Worm (Caenorhabditis elegans) whole organism, L4 larva: ENCODE data around the gene mrpl-16.
A peak's percentile ranks its signal among the peaks of the same experiment; 100 is the strongest.

Experiments
- D1046.2 ChIP-seq: fragments of 200-800 bp; sonication (Bioruptor generic); IDR thresholded peaks from 2 replicates; pipeline ENCODE4 v1.3.6; 2022; ENCODE audit warnings: missing genetic modification characterization, missing compliant biosample characterization
- F10B5.3 ChIP-seq: sonication (generic microtip); optimal IDR thresholded peaks from 2 replicates; lab custom pipeline; 2016; ENCODE audit warnings: mild to moderate bottlenecking, missing genetic modification characterization, missing compliant biosample characterization
- F44E2.7 ChIP-seq: fragments of 200-800 bp; sonication (Bioruptor generic); IDR thresholded peaks from 2 replicates; pipeline ENCODE4 v2.1.2; 2022; ENCODE audit warnings: missing genetic modification characterization, missing compliant biosample characterization
- F49E8.2 ChIP-seq: sonication (generic microtip); optimal IDR thresholded peaks from 2 replicates; lab custom pipeline; 2016; ENCODE audit warnings: missing compliant biosample characterization, mild to moderate bottlenecking, missing genetic modification characterization, borderline replicate concordance
- T20F7.1 ChIP-seq: fragments of 200-800 bp; sonication (Bioruptor generic); optimal IDR thresholded peaks from 2 replicates; lab custom pipeline; 2018; ENCODE audit warnings: mild to moderate bottlenecking, missing genetic modification characterization, missing compliant biosample characterization
- T26A8.4 ChIP-seq: fragments of 200-800 bp; sonication (Bioruptor generic); IDR thresholded peaks from 2 replicates; pipeline ENCODE4 v1.3.6; 2022; ENCODE audit warnings: missing genetic modification characterization, missing compliant biosample characterization
- aly-2 ChIP-seq: sonication (generic microtip); optimal IDR thresholded peaks from 2 replicates; lab custom pipeline; 2018; ENCODE audit warnings: missing biosample characterization, missing genetic modification characterization
- ama-1 ChIP-seq: fragments of 150-350 bp; optimal IDR thresholded peaks from 2 replicates; lab custom pipeline; 2014; ENCODE audit warnings: inconsistent platforms, mixed read lengths
- arid-1 ChIP-seq: fragments of 200-800 bp; sonication (Bioruptor generic); conservative IDR thresholded peaks from 2 replicates; pipeline ENCODE4 v1.3.6; 2022; ENCODE audit warnings: missing genetic modification reagents, missing genetic modification characterization, missing compliant biosample characterization
- attf-4 ChIP-seq: sonication (generic microtip); optimal IDR thresholded peaks from 3 replicates; lab custom pipeline; 2017; ENCODE audit warnings: missing biosample characterization, missing genetic modification characterization
- ceh-44 ChIP-seq: fragments of 200-800 bp; sonication (Bioruptor generic); IDR thresholded peaks from 2 replicates; pipeline ENCODE4 v1.3.6; 2022; ENCODE audit warnings: missing genetic modification reagents, missing genetic modification characterization, missing compliant biosample characterization
- cey-2 ChIP-seq: sonication (generic microtip); optimal IDR thresholded peaks from 3 replicates; lab custom pipeline; 2017; ENCODE audit warnings: missing genetic modification characterization, mild to moderate bottlenecking, missing compliant biosample characterization, antibody characterized with exemption, borderline replicate concordance; ENCODE audit not compliant: insufficient read depth
- daf-16 ChIP-seq, 3 experiments: sonication (generic microtip); optimal IDR thresholded peaks; 2 replicates each; lab custom pipeline; 2016 to 2017; ENCODE audit warnings: missing genetic modification characterization in 3 of 3, missing genetic modification reagents in 3 of 3, mild to moderate bottlenecking in 2 of 3, missing compliant biosample characterization in 2 of 3, missing biosample characterization in 1 of 3, moderate library complexity in 1 of 3
- dmd-8 ChIP-seq: fragments of 200-800 bp; sonication (Bioruptor generic); IDR thresholded peaks from 2 replicates; pipeline ENCODE4 v1.3.6; 2022; ENCODE audit warnings: missing genetic modification characterization, missing compliant biosample characterization
- dpl-1 ChIP-seq: fragments of 150-350 bp; optimal IDR thresholded peaks from 2 replicates; lab custom pipeline; 2014; ENCODE audit warnings: missing biosample characterization, missing genetic modification reagents, missing genetic modification characterization
- duxl-1 ChIP-seq: sonication (generic microtip); optimal IDR thresholded peaks from 2 replicates; lab custom pipeline; 2016; ENCODE audit warnings: mild to moderate bottlenecking, missing genetic modification characterization, moderate library complexity, missing compliant biosample characterization; ENCODE audit not compliant: poor library complexity
- egl-43 ChIP-seq: fragments of 200-800 bp; sonication (Bioruptor generic); IDR thresholded peaks from 2 replicates; pipeline ENCODE4 v1.3.6; 2022; ENCODE audit warnings: missing genetic modification reagents, missing genetic modification characterization, missing compliant biosample characterization
- gei-8 ChIP-seq: fragments of 200-800 bp; sonication (Bioruptor generic); optimal IDR thresholded peaks from 2 replicates; lab custom pipeline; 2018; ENCODE audit warnings: mild to moderate bottlenecking, missing genetic modification characterization, missing compliant biosample characterization
- hlh-30 ChIP-seq: sonication (generic microtip); optimal IDR thresholded peaks from 2 replicates; lab custom pipeline; 2017; ENCODE audit warnings: antibody characterized with exemption, mild to moderate bottlenecking, missing genetic modification characterization, missing compliant biosample characterization; ENCODE audit not compliant: insufficient read depth
- hmg-1.1 ChIP-seq: fragments of 200-800 bp; sonication (Bioruptor generic); IDR thresholded peaks from 2 replicates; pipeline ENCODE4 v1.3.6; 2022; ENCODE audit warnings: missing genetic modification reagents, missing genetic modification characterization, missing compliant biosample characterization
- lim-7 ChIP-seq: fragments of 200-800 bp; sonication (Bioruptor generic); IDR thresholded peaks from 2 replicates; pipeline ENCODE4 v1.3.6; 2022; ENCODE audit warnings: missing genetic modification characterization, missing compliant biosample characterization
- lin-29 ChIP-seq: fragments of 200-800 bp; sonication (Bioruptor generic); IDR thresholded peaks from 2 replicates; pipeline ENCODE4 v1.3.6; 2022; ENCODE audit warnings: missing genetic modification reagents, missing genetic modification characterization, missing compliant biosample characterization
- lin-38 ChIP-seq: fragments of 200-800 bp; sonication (Bioruptor generic); IDR thresholded peaks from 2 replicates; pipeline ENCODE4 v1.3.6; 2022; ENCODE audit warnings: missing genetic modification reagents, missing genetic modification characterization, missing compliant biosample characterization
- lir-3 ChIP-seq: sonication (generic microtip); optimal IDR thresholded peaks from 2 replicates; lab custom pipeline; 2016; ENCODE audit warnings: mild to moderate bottlenecking, missing genetic modification characterization, missing compliant biosample characterization
- madf-5 ChIP-seq, 2 experiments: fragments of 200-800 bp; sonication (Bioruptor generic); IDR thresholded peaks; 2 replicates each; pipeline ENCODE4 v1.3.6; 2022; ENCODE audit warnings: missing compliant biosample characterization in 2 of 2, missing genetic modification characterization in 2 of 2
- mdt-29 ChIP-seq: fragments of 200-800 bp; sonication (Bioruptor generic); IDR thresholded peaks from 2 replicates; pipeline ENCODE4 v1.3.6; 2022; ENCODE audit warnings: missing genetic modification reagents, missing genetic modification characterization, missing compliant biosample characterization
- mep-1 ChIP-seq: fragments of 150-350 bp; sonication (generic microtip); optimal IDR thresholded peaks from 3 replicates; lab custom pipeline; 2014; ENCODE audit warnings: missing biosample characterization, missing genetic modification characterization
- mes-2 ChIP-seq: sonication (generic microtip); optimal IDR thresholded peaks from 2 replicates; lab custom pipeline; 2016; ENCODE audit warnings: missing genotype, mild to moderate bottlenecking, missing genetic modification characterization, missing compliant biosample characterization; ENCODE audit not compliant: poor library complexity, severe bottlenecking
- mxl-2 ChIP-seq: fragments of 200-800 bp; sonication (Bioruptor generic); conservative IDR thresholded peaks from 2 replicates; pipeline ENCODE4 v1.3.6; 2022; ENCODE audit warnings: missing genetic modification reagents, missing genetic modification characterization, missing compliant biosample characterization
- nhr-10 ChIP-seq: fragments of 150-350 bp; optimal IDR thresholded peaks from 2 replicates; lab custom pipeline; 2014; ENCODE audit warnings: missing biosample characterization, missing genetic modification characterization
- nhr-111 ChIP-seq: fragments of 200-800 bp; sonication (Bioruptor generic); optimal IDR thresholded peaks from 2 replicates; lab custom pipeline; 2018; ENCODE audit warnings: mild to moderate bottlenecking, missing genetic modification characterization, missing compliant biosample characterization
- nhr-25 ChIP-seq: sonication (generic microtip); optimal IDR thresholded peaks from 2 replicates; lab custom pipeline; 2017; ENCODE audit warnings: missing genetic modification characterization, mild to moderate bottlenecking, missing compliant biosample characterization, antibody characterized with exemption, moderate library complexity, borderline replicate concordance; ENCODE audit not compliant: insufficient read depth
- nhr-28 ChIP-seq: fragments of 150-350 bp; optimal IDR thresholded peaks from 2 replicates; lab custom pipeline; 2014; ENCODE audit warnings: missing biosample characterization, missing genetic modification characterization
- nhr-41 ChIP-seq: fragments of 200-800 bp; sonication (Bioruptor generic); IDR thresholded peaks from 2 replicates; pipeline ENCODE4 v1.3.6; 2022; ENCODE audit warnings: missing genetic modification reagents, missing genetic modification characterization, missing compliant biosample characterization
- nhr-6 ChIP-seq: fragments of 150-350 bp; optimal IDR thresholded peaks from 2 replicates; lab custom pipeline; 2014; ENCODE audit warnings: missing biosample characterization, missing genetic modification characterization
- nhr-77 ChIP-seq: fragments of 150-350 bp; optimal IDR thresholded peaks from 2 replicates; lab custom pipeline; 2014; ENCODE audit warnings: missing biosample characterization, missing genetic modification characterization
- pha-4 ChIP-seq, 2 experiments: fragments of 150-350 bp in 1 of 2; fragments of 200-800 bp in 1 of 2; sonication (Bioruptor generic) in 1 of 2; IDR thresholded peaks in 1 of 2; optimal IDR thresholded peaks in 1 of 2; 2 replicates each; pipeline versions ENCODE4 v1.3.6 to Lab custom; 2014 to 2022; ENCODE audit warnings: missing genetic modification characterization in 2 of 2, missing genetic modification reagents in 2 of 2, missing biosample characterization in 1 of 2, missing compliant biosample characterization in 1 of 2
- php-3 ChIP-seq: fragments of 200-800 bp; sonication (Bioruptor generic); IDR thresholded peaks from 2 replicates; pipeline ENCODE4 v1.3.6; 2022; ENCODE audit warnings: missing genetic modification reagents, missing genetic modification characterization, missing compliant biosample characterization
- unc-62 ChIP-seq, 3 experiments: fragments of 150-350 bp in 1 of 3; sonication (generic microtip); optimal IDR thresholded peaks in 2 of 3; peaks in 1 of 3; 1 replicate in 1 of 3; 2 replicates in 2 of 3; lab custom pipeline; 2014 to 2017; ENCODE audit warnings: missing biosample characterization in 3 of 3, missing genetic modification characterization in 3 of 3, missing genetic modification reagents in 3 of 3, missing genotype in 1 of 3
- zag-1 ChIP-seq: fragments of 150-350 bp; optimal IDR thresholded peaks from 2 replicates; lab custom pipeline; 2014; ENCODE audit warnings: missing biosample characterization, missing genetic modification characterization
- zfp-2 ChIP-seq: sonication (generic microtip); optimal IDR thresholded peaks from 2 replicates; lab custom pipeline; 2016; ENCODE audit warnings: mild to moderate bottlenecking, missing genetic modification characterization, missing compliant biosample characterization
- ztf-11 ChIP-seq: fragments of 150-350 bp; optimal IDR thresholded peaks from 2 replicates; lab custom pipeline; 2014; ENCODE audit warnings: missing biosample characterization, missing genetic modification characterization
- ztf-7 ChIP-seq: fragments of 150-350 bp; optimal IDR thresholded peaks from 2 replicates; lab custom pipeline; 2014; ENCODE audit warnings: missing biosample characterization, missing genetic modification characterization

The mrpl-16 gene

DNA sequence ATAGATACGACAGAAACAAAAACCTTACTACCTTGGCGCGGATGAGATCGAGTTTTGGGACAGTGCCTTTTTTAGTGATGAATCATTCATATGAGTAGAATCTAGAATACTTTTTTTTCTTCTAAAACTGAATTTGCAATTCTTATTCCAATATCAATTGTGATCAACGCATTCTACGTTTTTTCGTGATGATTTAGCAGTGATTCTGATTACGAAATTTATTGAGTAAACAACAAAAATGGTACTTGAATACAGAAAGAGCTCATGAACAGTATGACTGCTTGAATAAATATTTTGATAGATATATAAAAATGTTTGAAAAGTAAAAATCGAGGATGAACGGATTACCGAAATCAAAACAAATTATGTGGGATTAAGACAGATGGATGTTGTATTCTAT lies 10.9 kb downstream of the mrpl-16 start, which contains the start of gene him-18:
TSS of gene him-18 (minus strand) at position 101 of the 400 bp plus-strand sequence.
- TF ChIP-seq lir-3 (tag; lab: Kevin White, UChicago) (no peak), hlh-30 (tag; lab: Kevin White, UChicago) (no peak), arid-1 (GFP tag; lab: Robert Waterston, UW) (no peak), zag-1 (tag; lab: Kevin White, UChicago) (no peak), pha-4 (GFP tag; IDR thresholded peaks at IDR 0.05; lab: Robert Waterston, UW) (no peak), pha-4 (tag; optimal IDR thresholded peaks at IDR 0.05; lab: Kevin White, UChicago) (no peak), mxl-2 (GFP tag; lab: Robert Waterston, UW) (no peak), ceh-44 (no peak), nhr-6 (tag; lab: Kevin White, UChicago) (no peak), dmd-8 (GFP tag; lab: Robert Waterston, UW) (no peak), aly-2 (tag; lab: Kevin White, UChicago) (no peak), duxl-1 (tag; lab: Kevin White, UChicago) (no peak), madf-5 (GFP tag; IDR thresholded peaks at IDR 0.05; lab: Robert Waterston, UW) (no peak), D1046.2 (no peak), nhr-25 (tag; lab: Kevin White, UChicago) (no peak), mep-1 (no peak), php-3 (GFP tag; lab: Robert Waterston, UW) (no peak), attf-4 (tag; lab: Kevin White, UChicago) (no peak), T26A8.4 (no peak), hmg-1.1 (no peak)

DNA sequence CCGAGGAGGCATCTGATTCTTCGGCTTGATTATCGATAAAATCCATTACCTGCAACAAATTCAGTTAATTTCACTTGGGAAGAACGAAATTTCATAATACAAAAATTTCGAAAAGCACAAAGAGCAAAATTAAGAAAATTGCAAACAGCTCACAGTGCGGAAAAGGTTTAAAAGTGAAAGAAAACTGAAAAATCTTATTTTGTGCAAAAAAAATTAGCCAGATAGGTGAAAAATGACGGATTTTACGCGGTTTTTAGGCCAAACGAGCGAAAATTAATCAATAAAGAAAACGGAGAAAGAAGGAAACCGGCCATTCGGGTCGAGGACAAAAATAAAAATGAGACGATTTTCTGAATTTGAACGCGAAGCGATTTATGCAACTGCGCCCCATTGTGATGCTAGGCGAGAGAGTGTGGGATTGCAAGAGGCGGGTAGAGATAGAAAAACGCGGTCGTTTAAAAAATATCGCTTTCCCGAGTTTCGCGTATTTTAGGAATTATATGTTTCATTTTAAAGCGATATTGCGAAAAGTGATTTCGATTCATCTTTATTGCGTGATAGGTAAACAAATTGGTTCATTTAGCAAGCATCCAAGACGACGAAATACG lies 16.5 kb downstream of the mrpl-16 start, which contains the start of gene emb-5:
TSS of gene emb-5 (minus strand) at position 51 of the 608 bp plus-strand sequence.
- TF ChIP-seq lin-38 (GFP tag; lab: Robert Waterston, UW), result peak; percentile 94
- TF ChIP-seq dpl-1, result peak; percentile 92
- TF ChIP-seq ama-1, result peak; percentile 68
- peak; percentile 21 for TF ChIP-seq nhr-6 (tag; lab: Kevin White, UChicago)
- TF ChIP-seq T26A8.4, result 0 out of 2 replicates have a peak, but pooled peaks have one; percentile 28
- no peak for TF ChIP-seq daf-16 (GFP tag; optimal IDR thresholded peaks at IDR 0.05; lab: Kevin White, UChicago)
- TF ChIP-seq daf-16 (tag; optimal IDR thresholded peaks at IDR 0.05; lab: Kevin White, UChicago), result peak; percentile 10
- TF ChIP-seq attf-4 (tag; lab: Kevin White, UChicago), result no peak
- TF ChIP-seq unc-62 (GFP tag; optimal IDR thresholded peaks at IDR 0.05 in 1 of 2; lab: Kevin White, UChicago), result peak in 1 of 2 experiments; percentile 5
- no peak for TF ChIP-seq unc-62 (tag; optimal IDR thresholded peaks at IDR 0.05; lab: Kevin White, UChicago)
- peak; percentile 74 for TF ChIP-seq mes-2 (tag; lab: Kevin White, UChicago)
- TF ChIP-seq mdt-29 (GFP tag; lab: Robert Waterston, UW), result no peak
- peak; percentile 27 for TF ChIP-seq nhr-28 (tag; lab: Kevin White, UChicago)
- no peak for TF ChIP-seq F44E2.7 (GFP tag; lab: Robert Waterston, UW)

- TF ChIP-seq ztf-11 (no peak), lin-38 (GFP tag; lab: Robert Waterston, UW) (peak; percentile 65), cey-2 (no peak), lin-29 (GFP tag; lab: Robert Waterston, UW) (no peak), nhr-28 (tag; lab: Kevin White, UChicago) (no peak), zag-1 (tag; lab: Kevin White, UChicago) (no peak), T20F7.1 (GFP tag; lab: Kevin White, UChicago) (no peak), mdt-29 (GFP tag; lab: Robert Waterston, UW) (no peak), lim-7 (no peak), hlh-30 (tag; lab: Kevin White, UChicago) (no peak), pha-4 (GFP tag; IDR thresholded peaks at IDR 0.05; lab: Robert Waterston, UW) (no peak), pha-4 (tag; optimal IDR thresholded peaks at IDR 0.05; lab: Kevin White, UChicago) (peak; percentile 14), nhr-77 (tag; lab: Kevin White, UChicago) (no peak), nhr-111 (GFP tag; lab: Kevin White, UChicago) (no peak), ztf-7 (tag; lab: Kevin White, UChicago) (no peak), egl-43 (GFP tag; lab: Robert Waterston, UW) (0 out of 2 replicates have a peak, but pooled peaks have one; percentile 34), F10B5.3 (no peak), madf-5 (GFP tag; IDR thresholded peaks at IDR 0.05; lab: Robert Waterston, UW) (no peak), gei-8 (GFP tag; lab: Kevin White, UChicago) (no peak), nhr-41 (no peak), zfp-2 (tag; lab: Kevin White, UChicago) (no peak), nhr-10 (tag; lab: Kevin White, UChicago) (no peak), mep-1 (peak; percentile 74), F49E8.2 (no peak)
These were observed 17.5 kb downstream of the mrpl-16 start, which contains the start of gene acy-1 for ce11 chrIII:4721750-4722149. TSS of gene acy-1 (plus strand) at chrIII:4722095.
